Worm (Caenorhabditis elegans): ENCODE measurements around the gene pfk-1.2.
A peak's percentile ranks its signal among the peaks of the same experiment; 100 is the strongest.

Gene pfk-1.2

DNA sequence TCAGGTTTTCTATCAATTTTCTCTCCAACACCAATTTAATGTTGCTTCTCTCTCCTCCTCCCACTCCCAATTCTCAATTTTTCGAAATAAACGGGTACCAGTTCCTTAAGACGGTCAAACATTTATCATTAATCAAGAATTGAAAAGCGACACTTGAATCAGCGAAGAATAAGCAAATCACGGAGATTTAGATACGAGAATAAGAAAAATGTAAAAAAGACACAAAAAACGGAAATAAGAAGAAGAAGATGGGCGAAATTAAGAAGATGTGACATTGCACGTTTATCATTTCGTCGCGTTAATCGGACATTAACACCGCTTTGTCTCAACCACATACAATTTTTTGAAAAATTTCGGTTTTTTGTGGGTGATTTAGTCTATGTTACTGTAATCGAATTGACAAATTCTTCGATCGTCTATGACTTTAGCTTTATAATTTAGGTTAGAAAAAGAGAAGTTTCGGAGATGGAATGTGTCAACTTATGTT lies 27.1 kb upstream of the pfk-1.2 start, which contains the start of gene haao-1:
haao-1 (plus strand) TSS at position 437 of the 487 bp plus-strand sequence.
- peak; percentile 77 for TF ChIP-seq nhr-85 (tag)
- peak; percentile 69 for TF ChIP-seq blmp-1 (tag; optimal IDR thresholded peaks at IDR 0.05)
- peak; percentile 20 for TF ChIP-seq nhr-20 (tag; optimal IDR thresholded peaks at IDR 0.05)
- peak; percentile 30 for TF ChIP-seq mep-1 (tag; optimal IDR thresholded peaks at IDR 0.05)
- TF ChIP-seq tbx-2 (tag; optimal IDR thresholded peaks at IDR 0.05): peak; percentile 23
- TF ChIP-seq elt-3 (tag; optimal IDR thresholded peaks at IDR 0.05): peak in 1 of 6 experiments; percentile 57
- TF ChIP-seq lin-14 (GFP tag; optimal IDR thresholded peaks at IDR 0.05): peak; percentile 57
- peak; percentile 36 for TF ChIP-seq nhr-71 (tag; optimal IDR thresholded peaks at IDR 0.05)
- TF ChIP-seq C16A3.4 (tag; optimal IDR thresholded peaks at IDR 0.05): no peak
- TF ChIP-seq isw-1 (GFP tag; IDR thresholded peaks at IDR 0.05): no peak

DNA sequence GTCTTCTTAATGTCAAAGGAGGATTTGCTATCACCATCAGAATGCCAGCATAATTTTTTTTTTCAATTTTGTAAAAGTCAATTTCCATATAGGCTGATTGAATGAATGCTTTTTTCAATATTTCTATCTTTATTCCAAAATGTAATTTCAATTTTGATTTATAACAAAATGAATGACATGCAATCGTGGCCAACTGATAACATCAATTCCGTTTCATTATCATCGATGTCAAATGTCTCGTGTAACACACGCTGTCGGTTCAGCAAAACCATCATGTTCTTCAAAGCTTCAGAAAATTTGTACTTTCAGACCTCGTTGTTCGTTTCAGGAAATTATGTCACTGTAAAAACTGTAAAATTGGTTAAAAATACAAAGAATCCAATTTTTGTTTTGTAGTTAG lies 24.7 kb upstream of the pfk-1.2 start:
- no peak for TF ChIP-seq vab-15 (tag; optimal IDR thresholded peaks at IDR 0.05)
- TF ChIP-seq tbx-2 (tag; optimal IDR thresholded peaks at IDR 0.05): no peak
- TF ChIP-seq elt-2 (tag; optimal IDR thresholded peaks at IDR 0.05): peak; percentile 72
- peak in 1 of 2 experiments; percentile 40 for TF ChIP-seq lin-35 (GFP tag; optimal IDR thresholded peaks at IDR 0.05)
- no peak for TF ChIP-seq ceh-8 (GFP tag; optimal IDR thresholded peaks at IDR 0.05)
- no peak for TF ChIP-seq lin-13 (GFP tag; optimal IDR thresholded peaks at IDR 0.05)
- no peak for TF ChIP-seq sptf-1 (tag; optimal IDR thresholded peaks at IDR 0.05)
- peak; percentile 30 for TF ChIP-seq nhr-20 (tag; optimal IDR thresholded peaks at IDR 0.05)
- TF ChIP-seq ama-1 (optimal IDR thresholded peaks at IDR 0.05): no peak
- peak; percentile 2 for TF ChIP-seq nhr-90 (tag; optimal IDR thresholded peaks at IDR 0.05; ENCODE audit: poor library complexity)
- no peak for TF ChIP-seq pag-3 (tag; optimal IDR thresholded peaks at IDR 0.05; ENCODE audit: borderline replicate concordance, insufficient read depth)
- TF ChIP-seq aha-1 (tag; optimal IDR thresholded peaks at IDR 0.05): no peak
- TF ChIP-seq ces-1 (GFP tag; optimal IDR thresholded peaks at IDR 0.05): no peak
- TF ChIP-seq nhr-28 (tag; optimal IDR thresholded peaks at IDR 0.05): no peak
- TF ChIP-seq fkh-10 (GFP tag; optimal IDR thresholded peaks at IDR 0.05): no peak
- TF ChIP-seq irx-1 (tag; optimal IDR thresholded peaks at IDR 0.05): no peak
- TF ChIP-seq F16B12.6 (tag; optimal IDR thresholded peaks at IDR 0.05): no peak
- no peak for TF ChIP-seq hlh-4 (tag; optimal IDR thresholded peaks at IDR 0.05)
- no peak for TF ChIP-seq sup-37 (GFP tag; optimal IDR thresholded peaks at IDR 0.05)
- TF ChIP-seq tlp-1 (tag; optimal IDR thresholded peaks at IDR 0.05): no peak
- TF ChIP-seq blmp-1 (tag; optimal IDR thresholded peaks at IDR 0.05): no peak
- TF ChIP-seq lin-14 (GFP tag; optimal IDR thresholded peaks at IDR 0.05): no peak
- TF ChIP-seq dsc-1 (tag; optimal IDR thresholded peaks at IDR 0.05): no peak
- no peak for TF ChIP-seq lin-39 (tag; optimal IDR thresholded peaks at IDR 0.05)
- no peak for TF ChIP-seq skn-1 (tag; optimal IDR thresholded peaks at IDR 0.05)
- peak in 1 of 2 experiments; percentile 11 for TF ChIP-seq mdl-1 (tag; optimal IDR thresholded peaks at IDR 0.05)
- no peak for TF ChIP-seq lir-3 (tag; optimal IDR thresholded peaks at IDR 0.05; ENCODE audit: poor library complexity)
- TF ChIP-seq efl-1 (optimal IDR thresholded peaks at IDR 0.05): no peak
- TF ChIP-seq efl-1 (GFP tag; optimal IDR thresholded peaks at IDR 0.05 in 1 of 2): no peak
- TF ChIP-seq unc-62 (GFP tag; optimal IDR thresholded peaks at IDR 0.05): no peak
- TF ChIP-seq ztf-4 (tag; optimal IDR thresholded peaks at IDR 0.05): no peak
- TF ChIP-seq pax-3 (tag; optimal IDR thresholded peaks at IDR 0.05): no peak
- no peak for TF ChIP-seq C16A3.4 (tag; optimal IDR thresholded peaks at IDR 0.05)
- no peak for TF ChIP-seq mef-2 (tag; optimal IDR thresholded peaks at IDR 0.05)
- TF ChIP-seq nhr-84 (tag; optimal IDR thresholded peaks at IDR 0.05): no peak
- TF ChIP-seq rnt-1 (tag; optimal IDR thresholded peaks at IDR 0.05): no peak
- TF ChIP-seq dpl-1 (GFP tag; optimal IDR thresholded peaks at IDR 0.05): no peak
